Worm (Caenorhabditis elegans) whole organism, L4 larva: Measurements from ENCODE around the gene ndx-6.
A peak's percentile ranks its signal among the peaks of the same experiment; 100 is the strongest.

Experiments
- D1046.2 ChIP-seq: fragments of 200-800 bp; sonication (Bioruptor generic); IDR thresholded peaks from 2 replicates; pipeline ENCODE4 v1.3.6; 2022; ENCODE audit warnings: missing genetic modification characterization, missing compliant biosample characterization
- F10B5.3 ChIP-seq: sonication (generic microtip); optimal IDR thresholded peaks from 2 replicates; lab custom pipeline; 2016; ENCODE audit warnings: mild to moderate bottlenecking, missing genetic modification characterization, missing compliant biosample characterization
- F44E2.7 ChIP-seq: fragments of 200-800 bp; sonication (Bioruptor generic); IDR thresholded peaks from 2 replicates; pipeline ENCODE4 v2.1.2; 2022; ENCODE audit warnings: missing genetic modification characterization, missing compliant biosample characterization
- F49E8.2 ChIP-seq: sonication (generic microtip); optimal IDR thresholded peaks from 2 replicates; lab custom pipeline; 2016; ENCODE audit warnings: missing compliant biosample characterization, mild to moderate bottlenecking, missing genetic modification characterization, borderline replicate concordance
- R02D3.7 ChIP-seq: fragments of 150-350 bp; sonication (generic microtip); optimal IDR thresholded peaks from 3 replicates; lab custom pipeline; 2014; ENCODE audit warnings: missing biosample characterization, missing genetic modification characterization
- T20F7.1 ChIP-seq: fragments of 200-800 bp; sonication (Bioruptor generic); optimal IDR thresholded peaks from 2 replicates; lab custom pipeline; 2018; ENCODE audit warnings: mild to moderate bottlenecking, missing genetic modification characterization, missing compliant biosample characterization
- Y105C5A.15 ChIP-seq: fragments of 200-800 bp; sonication (Bioruptor generic); IDR thresholded peaks from 2 replicates; pipeline ENCODE4 v1.3.6; 2022; ENCODE audit warnings: missing genetic modification characterization, missing compliant biosample characterization
- Y5F2A.4 ChIP-seq: fragments of 200-800 bp; sonication (Bioruptor generic); optimal IDR thresholded peaks from 2 replicates; lab custom pipeline; 2018; ENCODE audit warnings: mild to moderate bottlenecking, missing genetic modification characterization, missing compliant biosample characterization
- ZK546.5 ChIP-seq, 2 experiments: sonication (generic microtip); optimal IDR thresholded peaks; 2 replicates each; lab custom pipeline; 2017; ENCODE audit warnings: missing biosample characterization in 2 of 2, missing genetic modification characterization in 2 of 2
- aly-2 ChIP-seq: sonication (generic microtip); optimal IDR thresholded peaks from 2 replicates; lab custom pipeline; 2018; ENCODE audit warnings: missing biosample characterization, missing genetic modification characterization
- ama-1 ChIP-seq: fragments of 150-350 bp; optimal IDR thresholded peaks from 2 replicates; lab custom pipeline; 2014; ENCODE audit warnings: inconsistent platforms, mixed read lengths
- ceh-28 ChIP-seq: fragments of 150-350 bp; optimal IDR thresholded peaks from 2 replicates; lab custom pipeline; 2014; ENCODE audit warnings: missing biosample characterization, missing genetic modification reagents, missing genetic modification characterization
- ceh-32 ChIP-seq: sonication (generic microtip); optimal IDR thresholded peaks from 2 replicates; lab custom pipeline; 2016; ENCODE audit warnings: mild to moderate bottlenecking, missing genetic modification characterization, missing compliant biosample characterization; ENCODE audit not compliant: poor library complexity
- ceh-62 ChIP-seq: sonication (generic microtip); optimal IDR thresholded peaks from 2 replicates; lab custom pipeline; 2017; ENCODE audit warnings: missing biosample characterization, missing genetic modification characterization
- daf-12 ChIP-seq: fragments of 150-350 bp; optimal IDR thresholded peaks from 2 replicates; lab custom pipeline; 2014; ENCODE audit warnings: missing biosample characterization, missing genetic modification reagents, missing genetic modification characterization
- daf-16 ChIP-seq, 3 experiments: sonication (generic microtip); optimal IDR thresholded peaks; 2 replicates each; lab custom pipeline; 2016 to 2017; ENCODE audit warnings: missing genetic modification characterization in 3 of 3, missing genetic modification reagents in 3 of 3, mild to moderate bottlenecking in 2 of 3, missing compliant biosample characterization in 2 of 3, missing biosample characterization in 1 of 3, moderate library complexity in 1 of 3
- daf-19 ChIP-seq: fragments of 200-800 bp; sonication (Bioruptor generic); conservative IDR thresholded peaks from 2 replicates; pipeline ENCODE4 v1.3.6; 2022; ENCODE audit warnings: missing genetic modification characterization, missing compliant biosample characterization
- daf-8 ChIP-seq: fragments of 200-800 bp; sonication (Bioruptor generic); IDR thresholded peaks from 2 replicates; pipeline ENCODE4 v1.3.6; 2022; ENCODE audit warnings: missing genetic modification characterization, missing compliant biosample characterization
- dmd-8 ChIP-seq: fragments of 200-800 bp; sonication (Bioruptor generic); IDR thresholded peaks from 2 replicates; pipeline ENCODE4 v1.3.6; 2022; ENCODE audit warnings: missing genetic modification characterization, missing compliant biosample characterization
- dve-1 ChIP-seq: sonication (generic microtip); optimal IDR thresholded peaks from 2 replicates; lab custom pipeline; 2017; ENCODE audit warnings: antibody characterized with exemption, mild to moderate bottlenecking, missing genetic modification characterization, missing compliant biosample characterization; ENCODE audit not compliant: insufficient read depth
- egl-27 ChIP-seq: sonication (generic microtip); optimal IDR thresholded peaks from 3 replicates; lab custom pipeline; 2017; ENCODE audit warnings: missing biosample characterization, missing genetic modification reagents, missing genetic modification characterization
- fkh-10 ChIP-seq: fragments of 150-350 bp; optimal IDR thresholded peaks from 2 replicates; lab custom pipeline; 2014; ENCODE audit warnings: missing biosample characterization, missing genetic modification reagents, missing genetic modification characterization
- jun-1 ChIP-seq: fragments of 150-350 bp; optimal IDR thresholded peaks from 2 replicates; lab custom pipeline; 2014; ENCODE audit warnings: missing biosample characterization, missing genetic modification reagents, missing genetic modification characterization
- lim-7 ChIP-seq: fragments of 200-800 bp; sonication (Bioruptor generic); IDR thresholded peaks from 2 replicates; pipeline ENCODE4 v1.3.6; 2022; ENCODE audit warnings: missing genetic modification characterization, missing compliant biosample characterization
- lin-13 ChIP-seq: fragments of 150-350 bp; optimal IDR thresholded peaks from 2 replicates; lab custom pipeline; 2014; ENCODE audit warnings: missing biosample characterization, missing genetic modification reagents, missing genetic modification characterization
- lin-15B ChIP-seq: fragments of 150-350 bp; sonication (generic microtip); optimal IDR thresholded peaks from 3 replicates; lab custom pipeline; 2014; ENCODE audit warnings: missing biosample characterization, missing genetic modification characterization
- lin-29 ChIP-seq: fragments of 200-800 bp; sonication (Bioruptor generic); IDR thresholded peaks from 2 replicates; pipeline ENCODE4 v1.3.6; 2022; ENCODE audit warnings: missing genetic modification reagents, missing genetic modification characterization, missing compliant biosample characterization
- lin-39 ChIP-seq: fragments of 150-350 bp; optimal IDR thresholded peaks from 2 replicates; lab custom pipeline; 2014; ENCODE audit warnings: missing biosample characterization, missing genetic modification reagents, missing genetic modification characterization
- madf-5 ChIP-seq, 2 experiments: fragments of 200-800 bp; sonication (Bioruptor generic); IDR thresholded peaks; 2 replicates each; pipeline ENCODE4 v1.3.6; 2022; ENCODE audit warnings: missing compliant biosample characterization in 2 of 2, missing genetic modification characterization in 2 of 2
- mdl-1 ChIP-seq, 2 experiments: fragments of 150-350 bp in 1 of 2; sonication (generic microtip) in 1 of 2; optimal IDR thresholded peaks; 2 replicates each; lab custom pipeline; 2014 to 2017; ENCODE audit warnings: missing biosample characterization in 2 of 2, missing genetic modification characterization in 2 of 2
- mdt-29 ChIP-seq: fragments of 200-800 bp; sonication (Bioruptor generic); IDR thresholded peaks from 2 replicates; pipeline ENCODE4 v1.3.6; 2022; ENCODE audit warnings: missing genetic modification reagents, missing genetic modification characterization, missing compliant biosample characterization
- mep-1 ChIP-seq: fragments of 150-350 bp; sonication (generic microtip); optimal IDR thresholded peaks from 3 replicates; lab custom pipeline; 2014; ENCODE audit warnings: missing biosample characterization, missing genetic modification characterization
- mes-2 ChIP-seq: sonication (generic microtip); optimal IDR thresholded peaks from 2 replicates; lab custom pipeline; 2016; ENCODE audit warnings: missing genotype, mild to moderate bottlenecking, missing genetic modification characterization, missing compliant biosample characterization; ENCODE audit not compliant: poor library complexity, severe bottlenecking
- mxl-2 ChIP-seq: fragments of 200-800 bp; sonication (Bioruptor generic); conservative IDR thresholded peaks from 2 replicates; pipeline ENCODE4 v1.3.6; 2022; ENCODE audit warnings: missing genetic modification reagents, missing genetic modification characterization, missing compliant biosample characterization
- mxl-3 ChIP-seq: fragments of 200-800 bp; sonication (Bioruptor generic); optimal IDR thresholded peaks from 2 replicates; lab custom pipeline; 2018; ENCODE audit warnings: mild to moderate bottlenecking, missing genetic modification characterization, missing compliant biosample characterization
- nhr-10 ChIP-seq: fragments of 150-350 bp; optimal IDR thresholded peaks from 2 replicates; lab custom pipeline; 2014; ENCODE audit warnings: missing biosample characterization, missing genetic modification characterization
- nhr-11 ChIP-seq: fragments of 150-350 bp; optimal IDR thresholded peaks from 2 replicates; lab custom pipeline; 2014; ENCODE audit warnings: missing biosample characterization, missing genetic modification characterization
- nhr-111 ChIP-seq: fragments of 200-800 bp; sonication (Bioruptor generic); optimal IDR thresholded peaks from 2 replicates; lab custom pipeline; 2018; ENCODE audit warnings: mild to moderate bottlenecking, missing genetic modification characterization, missing compliant biosample characterization
- php-3 ChIP-seq: fragments of 200-800 bp; sonication (Bioruptor generic); IDR thresholded peaks from 2 replicates; pipeline ENCODE4 v1.3.6; 2022; ENCODE audit warnings: missing genetic modification reagents, missing genetic modification characterization, missing compliant biosample characterization
- rbr-2 ChIP-seq: sonication (generic microtip); optimal IDR thresholded peaks from 2 replicates; lab custom pipeline; 2016; ENCODE audit warnings: missing genotype, missing genetic modification characterization, missing compliant biosample characterization
- snpc-1.2 ChIP-seq: fragments of 200-800 bp; sonication (Bioruptor generic); IDR thresholded peaks from 2 replicates; pipeline ENCODE4 v1.3.6; 2022; ENCODE audit warnings: missing genetic modification reagents, missing genetic modification characterization, missing compliant biosample characterization
- spr-3 ChIP-seq: fragments of 200-800 bp; sonication (Bioruptor generic); optimal IDR thresholded peaks from 2 replicates; lab custom pipeline; 2018; ENCODE audit warnings: mild to moderate bottlenecking, missing genetic modification characterization, missing compliant biosample characterization
- tag-97 ChIP-seq: fragments of 200-800 bp; sonication (Bioruptor generic); IDR thresholded peaks from 2 replicates; pipeline ENCODE4 v1.3.6; 2022; ENCODE audit warnings: missing genetic modification characterization, missing compliant biosample characterization
- tra-1 ChIP-seq: fragments of 200-800 bp; sonication (Bioruptor generic); IDR thresholded peaks from 2 replicates; pipeline ENCODE4 v1.3.6; 2022; ENCODE audit warnings: missing genetic modification reagents, missing genetic modification characterization, missing compliant biosample characterization
- unc-130 ChIP-seq: sonication (generic microtip); optimal IDR thresholded peaks from 2 replicates; lab custom pipeline; 2016; ENCODE audit warnings: missing genetic modification reagents, missing genetic modification characterization, missing compliant biosample characterization
- unc-62 ChIP-seq, 3 experiments: fragments of 150-350 bp in 1 of 3; sonication (generic microtip); optimal IDR thresholded peaks in 2 of 3; peaks in 1 of 3; 1 replicate in 1 of 3; 2 replicates in 2 of 3; lab custom pipeline; 2014 to 2017; ENCODE audit warnings: missing biosample characterization in 3 of 3, missing genetic modification characterization in 3 of 3, missing genetic modification reagents in 3 of 3, missing genotype in 1 of 3
- vab-7 ChIP-seq: fragments of 200-800 bp; sonication (Bioruptor generic); IDR thresholded peaks from 2 replicates; pipeline ENCODE4 v1.3.6; 2022; ENCODE audit warnings: missing genetic modification reagents, missing genetic modification characterization, missing compliant biosample characterization
- zag-1 ChIP-seq: fragments of 150-350 bp; optimal IDR thresholded peaks from 2 replicates; lab custom pipeline; 2014; ENCODE audit warnings: missing biosample characterization, missing genetic modification characterization
- zfp-2 ChIP-seq: sonication (generic microtip); optimal IDR thresholded peaks from 2 replicates; lab custom pipeline; 2016; ENCODE audit warnings: mild to moderate bottlenecking, missing genetic modification characterization, missing compliant biosample characterization
- zip-11 ChIP-seq: fragments of 200-800 bp; sonication (Bioruptor generic); IDR thresholded peaks from 2 replicates; pipeline ENCODE4 v1.3.6; 2022; ENCODE audit warnings: missing genetic modification characterization, missing compliant biosample characterization
- ztf-11 ChIP-seq: fragments of 150-350 bp; optimal IDR thresholded peaks from 2 replicates; lab custom pipeline; 2014; ENCODE audit warnings: missing biosample characterization, missing genetic modification characterization

The ndx-6 gene

ce11 chrII:5353642-5354041, 36.0 kb downstream of the ndx-6 start (continued):
- TF ChIP-seq egl-27 (tag; lab: Kevin White, UChicago), result no peak
- no peak for TF ChIP-seq ceh-32
- no peak for TF ChIP-seq zfp-2 (tag; lab: Kevin White, UChicago)
- no peak for TF ChIP-seq unc-62 (GFP tag; optimal IDR thresholded peaks at IDR 0.05 in 1 of 2; lab: Kevin White, UChicago)
- no peak for TF ChIP-seq unc-62 (tag; optimal IDR thresholded peaks at IDR 0.05; lab: Kevin White, UChicago)
- peak; percentile 76 for TF ChIP-seq zip-11 (GFP tag; lab: Robert Waterston, UW)
- TF ChIP-seq zag-1 (tag; lab: Kevin White, UChicago), result no peak
- TF ChIP-seq daf-12, result no peak
- TF ChIP-seq fkh-10 (GFP tag; lab: Kevin White, UChicago), result no peak
- no peak for TF ChIP-seq mep-1 (tag; lab: Kevin White, UChicago)
- TF ChIP-seq ceh-28 (tag; lab: Kevin White, UChicago), result no peak
- TF ChIP-seq Y105C5A.15, result peak; percentile 97
- TF ChIP-seq D1046.2, result peak; percentile 87
- TF ChIP-seq daf-8 (GFP tag; lab: Robert Waterston, UW), result no peak
- peak; percentile 86 for TF ChIP-seq daf-19 (GFP tag; lab: Robert Waterston, UW)
- peak; percentile 84 for TF ChIP-seq vab-7 (GFP tag; lab: Robert Waterston, UW)
- peak; percentile 68; the same call in 1 of the 2 replicates for TF ChIP-seq php-3
- TF ChIP-seq Y5F2A.4 (GFP tag; lab: Kevin White, UChicago), result peak; percentile 86
- TF ChIP-seq R02D3.7 (tag; lab: Kevin White, UChicago), result no peak
- peak; percentile 36 to 80 for TF ChIP-seq daf-16 (GFP tag; optimal IDR thresholded peaks at IDR 0.05; lab: Kevin White, UChicago)
- peak; percentile 18 for TF ChIP-seq daf-16 (tag; optimal IDR thresholded peaks at IDR 0.05; lab: Kevin White, UChicago)
- TF ChIP-seq mdl-1 (tag; optimal IDR thresholded peaks at IDR 0.05; lab: Kevin White, UChicago), result no peak
- no peak for TF ChIP-seq nhr-11 (tag; lab: Kevin White, UChicago)
- TF ChIP-seq T20F7.1 (GFP tag; lab: Kevin White, UChicago), result no peak
- peak; percentile 83 for TF ChIP-seq spr-3 (GFP tag; lab: Kevin White, UChicago)
- no peak for TF ChIP-seq tag-97 (GFP tag; lab: Robert Waterston, UW)
- peak; percentile 20 for TF ChIP-seq F10B5.3 (tag; lab: Kevin White, UChicago)
- peak; percentile 33 for TF ChIP-seq unc-130 (GFP tag; lab: Kevin White, UChicago)
- peak; percentile 61 for TF ChIP-seq mdt-29 (GFP tag; lab: Robert Waterston, UW)
- peak; percentile 86; the same call in 1 of the 2 replicates for TF ChIP-seq F44E2.7 (GFP tag; lab: Robert Waterston, UW)
- TF ChIP-seq madf-5 (GFP tag; IDR thresholded peaks at IDR 0.05; lab: Robert Waterston, UW), result peak; percentile 87 to 97
- no peak for TF ChIP-seq ZK546.5 (tag; optimal IDR thresholded peaks at IDR 0.05; lab: Kevin White, UChicago)
- peak; percentile 83 for TF ChIP-seq snpc-1.2
- TF ChIP-seq rbr-2 (tag; lab: Kevin White, UChicago), result peak; percentile 38
- TF ChIP-seq mxl-3 (GFP tag; lab: Kevin White, UChicago), result no peak
- TF ChIP-seq ama-1 (lab: Kevin White, UChicago), result no peak
- TF ChIP-seq lin-13 (GFP tag; lab: Kevin White, UChicago), result no peak
- no peak for TF ChIP-seq aly-2
- TF ChIP-seq ceh-62, result no peak
- no peak for TF ChIP-seq lin-15B
- peak; percentile 91 for TF ChIP-seq nhr-111 (GFP tag; lab: Kevin White, UChicago)
- TF ChIP-seq tra-1, result peak; percentile 78
- no peak for TF ChIP-seq lin-39 (tag; lab: Kevin White, UChicago)
- TF ChIP-seq jun-1 (tag; lab: Kevin White, UChicago), result no peak
- TF ChIP-seq nhr-10 (tag; lab: Kevin White, UChicago), result no peak
- peak; percentile 71 for TF ChIP-seq mes-2 (tag; lab: Kevin White, UChicago)
- peak; percentile 65; the same call in 1 of the 2 replicates for TF ChIP-seq lin-29
- TF ChIP-seq ztf-11 (tag; lab: Kevin White, UChicago), result no peak
- TF ChIP-seq F49E8.2 (tag; lab: Kevin White, UChicago), result peak; percentile 24
- TF ChIP-seq dmd-8 (GFP tag; lab: Robert Waterston, UW), result peak; percentile 97
- TF ChIP-seq lim-7 (GFP tag; lab: Robert Waterston, UW), result peak; percentile 98
- TF ChIP-seq mxl-2 (GFP tag; lab: Robert Waterston, UW), result no peak
- peak; percentile 44 for TF ChIP-seq dve-1 (tag; lab: Kevin White, UChicago)
